Worm (Caenorhabditis elegans) whole organism, L2 larva: ENCODE results near the gene ZK418.6.

Experiments
- blmp-1 ChIP-seq: sonication (generic microtip); optimal IDR thresholded peaks from 2 replicates; lab custom pipeline; 2017; ENCODE audit warnings: missing genetic modification characterization, mild to moderate bottlenecking, missing compliant biosample characterization, antibody characterized with exemption, moderate library complexity; ENCODE audit not compliant: insufficient read depth
- ceh-16 ChIP-seq: fragments of 150-350 bp; optimal IDR thresholded peaks from 2 replicates; lab custom pipeline; 2014; ENCODE audit warnings: missing biosample characterization, missing genetic modification characterization
- ceh-82 ChIP-seq: fragments of 150-350 bp; optimal IDR thresholded peaks from 2 replicates; lab custom pipeline; 2014; ENCODE audit warnings: missing biosample characterization, missing genetic modification characterization
- crh-2 ChIP-seq: sonication (generic microtip); optimal IDR thresholded peaks from 2 replicates; lab custom pipeline; 2017; ENCODE audit warnings: missing biosample characterization, missing genetic modification characterization
- dmd-4 ChIP-seq: sonication (generic microtip); optimal IDR thresholded peaks from 2 replicates; lab custom pipeline; 2017; ENCODE audit warnings: missing biosample characterization, missing genetic modification characterization
- egl-27 ChIP-seq: sonication (generic microtip); optimal IDR thresholded peaks from 3 replicates; lab custom pipeline; 2017; ENCODE audit warnings: missing biosample characterization, missing genetic modification reagents, missing genetic modification characterization
- elt-1 ChIP-seq: fragments of 150-350 bp; optimal IDR thresholded peaks from 2 replicates; lab custom pipeline; 2014; ENCODE audit warnings: missing biosample characterization, missing genetic modification characterization
- fos-1 ChIP-seq: fragments of 150-350 bp; optimal IDR thresholded peaks from 2 replicates; lab custom pipeline; 2014; ENCODE audit warnings: missing biosample characterization, missing genetic modification characterization
- gmeb-1 ChIP-seq: fragments of 150-350 bp; optimal IDR thresholded peaks from 2 replicates; lab custom pipeline; 2014; ENCODE audit warnings: missing biosample characterization, missing genetic modification characterization
- lin-13 ChIP-seq: fragments of 150-350 bp; optimal IDR thresholded peaks from 2 replicates; lab custom pipeline; 2014; ENCODE audit warnings: missing biosample characterization, missing genetic modification reagents, missing genetic modification characterization
- lsy-2 ChIP-seq, 2 experiments: fragments of 150-350 bp in 1 of 2; sonication (generic microtip) in 1 of 2; optimal IDR thresholded peaks; 2 replicates each; lab custom pipeline; 2014 to 2017; ENCODE audit warnings: missing biosample characterization in 2 of 2, missing genetic modification characterization in 2 of 2
- mbf-1 ChIP-seq: sonication (generic microtip); optimal IDR thresholded peaks from 2 replicates; lab custom pipeline; 2017; ENCODE audit warnings: missing biosample characterization, missing genetic modification characterization
- nhr-10 ChIP-seq: sonication (generic microtip); optimal IDR thresholded peaks from 2 replicates; lab custom pipeline; 2017; ENCODE audit warnings: missing biosample characterization, missing genetic modification characterization
- nhr-12 ChIP-seq: fragments of 150-350 bp; optimal IDR thresholded peaks from 2 replicates; lab custom pipeline; 2014; ENCODE audit warnings: missing biosample characterization, missing genetic modification characterization
- nhr-21 ChIP-seq: fragments of 150-350 bp; optimal IDR thresholded peaks from 2 replicates; lab custom pipeline; 2014; ENCODE audit warnings: missing biosample characterization, missing genetic modification characterization
- nhr-237 ChIP-seq: fragments of 150-350 bp; optimal IDR thresholded peaks from 2 replicates; lab custom pipeline; 2014; ENCODE audit warnings: missing biosample characterization, missing genetic modification characterization
- nhr-25 ChIP-seq: fragments of 150-350 bp; sonication (generic microtip); optimal IDR thresholded peaks from 3 replicates; lab custom pipeline; 2014; ENCODE audit warnings: missing biosample characterization, missing genetic modification characterization
- nhr-77 ChIP-seq: fragments of 150-350 bp; optimal IDR thresholded peaks from 2 replicates; lab custom pipeline; 2014; ENCODE audit warnings: missing biosample characterization, missing genetic modification characterization
- sma-9 ChIP-seq, 2 experiments: fragments of 150-350 bp in 1 of 2; sonication (generic microtip) in 1 of 2; optimal IDR thresholded peaks; 2 replicates each; lab custom pipeline; 2014 to 2016; ENCODE audit warnings: missing genetic modification characterization in 2 of 2, mild to moderate bottlenecking in 1 of 2, missing biosample characterization in 1 of 2, missing compliant biosample characterization in 1 of 2, missing genetic modification reagents in 1 of 2, moderate library complexity in 1 of 2
- snpc-4 ChIP-seq: fragments of 150-350 bp; optimal IDR thresholded peaks from 2 replicates; lab custom pipeline; 2014; ENCODE audit warnings: missing biosample characterization, missing genetic modification characterization
- unc-39 ChIP-seq: fragments of 150-350 bp; optimal IDR thresholded peaks from 2 replicates; lab custom pipeline; 2014; ENCODE audit warnings: missing biosample characterization, missing genetic modification characterization
- zag-1 ChIP-seq: fragments of 150-350 bp; optimal IDR thresholded peaks from 2 replicates; lab custom pipeline; 2014; ENCODE audit warnings: missing biosample characterization, missing genetic modification characterization
- ztf-4 ChIP-seq: fragments of 150-350 bp; optimal IDR thresholded peaks from 2 replicates; lab custom pipeline; 2014; ENCODE audit warnings: missing biosample characterization, missing genetic modification characterization

Gene ZK418.6

DNA sequence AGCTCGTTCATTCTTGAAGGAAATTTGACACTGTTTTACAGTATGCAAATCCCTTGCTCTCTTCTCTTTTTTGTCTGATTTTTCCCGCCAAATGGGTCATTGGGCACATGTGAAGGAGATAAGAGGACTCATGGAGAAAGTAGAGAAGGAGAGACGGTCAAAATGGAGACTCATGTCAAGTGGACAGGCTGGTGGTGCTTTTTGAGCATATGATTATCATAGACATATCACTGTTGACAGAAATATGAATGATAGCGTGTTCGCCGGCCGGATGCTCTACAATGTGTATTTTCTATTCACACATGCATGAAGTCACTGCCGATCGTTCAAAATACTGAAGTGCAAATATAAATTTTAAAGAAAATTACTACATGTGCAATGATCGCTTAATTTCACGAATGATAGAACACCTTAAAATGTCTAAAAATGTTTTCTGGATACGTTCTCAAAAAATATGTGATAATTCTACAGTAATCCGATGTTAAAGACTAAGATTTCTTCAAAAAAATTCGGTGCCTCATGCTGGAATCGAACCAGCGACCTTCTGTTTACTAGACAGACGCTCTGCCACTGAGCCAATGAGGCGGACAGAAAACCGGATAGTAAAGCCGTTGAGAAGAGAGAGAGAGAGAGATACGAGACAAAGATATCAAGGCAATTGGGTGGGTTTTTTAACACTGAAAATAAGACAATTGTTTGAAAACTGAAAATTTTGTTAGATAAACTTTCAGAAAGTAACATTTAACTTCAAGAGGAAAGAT is 48.4 kb downstream of the ZK418.6 start (continued):
- TF ChIP-seq zag-1 (tag; lab: Kevin White, UChicago) (no peak), ceh-82 (no peak), unc-39 (no peak), nhr-77 (tag; lab: Kevin White, UChicago) (no peak), blmp-1 (tag; lab: Kevin White, UChicago) (no peak), nhr-25 (no peak), mbf-1 (tag; lab: Kevin White, UChicago) (no peak), snpc-4 (tag; lab: Kevin White, UChicago) (peak; percentile 94), ceh-16 (no peak), ztf-4 (tag; lab: Kevin White, UChicago) (no peak)

DNA sequence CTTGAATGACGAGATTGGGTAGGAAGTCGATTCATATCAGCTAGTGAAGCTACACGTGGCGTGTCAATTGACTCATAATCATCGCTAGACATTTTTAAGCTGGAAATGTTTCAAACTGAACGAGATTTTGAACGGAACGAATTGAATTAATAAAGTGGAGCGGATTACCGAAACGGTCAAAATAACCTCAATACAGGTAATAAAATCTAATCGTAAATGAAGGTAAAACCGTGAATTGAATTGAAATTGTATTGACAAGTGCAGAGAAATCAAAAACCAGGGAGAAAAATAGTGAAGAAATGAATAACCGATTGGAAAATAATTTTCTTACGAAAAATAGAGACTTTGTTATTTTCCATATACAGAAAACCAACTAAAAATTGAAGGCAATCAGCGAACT is 49.5 kb downstream of the ZK418.6 start, which contains the start of gene cyk-1:
TSS of gene cyk-1 (minus strand) at position 101 of the 400 bp plus-strand sequence.
- TF ChIP-seq lin-13, result no peak
- TF ChIP-seq crh-2 (tag; lab: Kevin White, UChicago), result no peak
- TF ChIP-seq sma-9 (GFP tag; optimal IDR thresholded peaks at IDR 0.05; lab: Kevin White, UChicago), result no peak
- no peak for TF ChIP-seq sma-9 (tag; optimal IDR thresholded peaks at IDR 0.05; lab: Kevin White, UChicago)
- TF ChIP-seq elt-1 (tag; lab: Kevin White, UChicago), result no peak
- TF ChIP-seq nhr-21 (tag; lab: Kevin White, UChicago), result no peak
- TF ChIP-seq mbf-1 (tag; lab: Kevin White, UChicago), result no peak
- TF ChIP-seq nhr-10, result no peak
- TF ChIP-seq snpc-4 (tag; lab: Kevin White, UChicago), result no peak
- no peak for TF ChIP-seq ztf-4 (tag; lab: Kevin White, UChicago)
- no peak for TF ChIP-seq egl-27 (tag; lab: Kevin White, UChicago)
- TF ChIP-seq nhr-12 (tag; lab: Kevin White, UChicago), result no peak
- no peak for TF ChIP-seq dmd-4 (tag; lab: Kevin White, UChicago)
- no peak for TF ChIP-seq fos-1
- TF ChIP-seq nhr-25, result no peak
- no peak for TF ChIP-seq nhr-237
- no peak for TF ChIP-seq gmeb-1
- no peak for TF ChIP-seq lsy-2 (tag; optimal IDR thresholded peaks at IDR 0.05; lab: Kevin White, UChicago)
